Worm (Caenorhabditis elegans) whole organism, L2 larva: Measurements from ENCODE around the gene mif-2.
A peak's percentile ranks its signal among the peaks of the same experiment; 100 is the strongest.

Experiments used
- C34F6.9 ChIP-seq: fragments of 150-350 bp; optimal IDR thresholded peaks from 2 replicates; lab custom pipeline; 2014; ENCODE audit warnings: missing biosample characterization, missing genetic modification characterization
- R02D3.7 ChIP-seq: fragments of 150-350 bp; optimal IDR thresholded peaks from 2 replicates; lab custom pipeline; 2014; ENCODE audit warnings: missing biosample characterization, missing genetic modification characterization
- Y55F3AM.14 ChIP-seq: fragments of 200-800 bp; sonication (Bioruptor generic); optimal IDR thresholded peaks from 2 replicates; lab custom pipeline; 2018; ENCODE audit warnings: mild to moderate bottlenecking, missing genetic modification characterization, missing compliant biosample characterization
- ZK546.5 ChIP-seq: sonication (generic microtip); optimal IDR thresholded peaks from 2 replicates; lab custom pipeline; 2017; ENCODE audit warnings: missing biosample characterization, missing genetic modification characterization
- alr-1 ChIP-seq: fragments of 150-350 bp; optimal IDR thresholded peaks from 2 replicates; lab custom pipeline; 2014; ENCODE audit warnings: missing biosample characterization, missing genetic modification characterization
- ama-1 ChIP-seq: fragments of 150-350 bp; optimal IDR thresholded peaks from 2 replicates; lab custom pipeline; 2018; ENCODE audit warnings: inconsistent platforms
- blmp-1 ChIP-seq: sonication (generic microtip); optimal IDR thresholded peaks from 2 replicates; lab custom pipeline; 2017; ENCODE audit warnings: missing genetic modification characterization, mild to moderate bottlenecking, missing compliant biosample characterization, antibody characterized with exemption, moderate library complexity; ENCODE audit not compliant: insufficient read depth
- ceh-82 ChIP-seq: fragments of 150-350 bp; optimal IDR thresholded peaks from 2 replicates; lab custom pipeline; 2014; ENCODE audit warnings: missing biosample characterization, missing genetic modification characterization
- crh-2 ChIP-seq: sonication (generic microtip); optimal IDR thresholded peaks from 2 replicates; lab custom pipeline; 2017; ENCODE audit warnings: missing biosample characterization, missing genetic modification characterization
- dmd-4 ChIP-seq: sonication (generic microtip); optimal IDR thresholded peaks from 2 replicates; lab custom pipeline; 2017; ENCODE audit warnings: missing biosample characterization, missing genetic modification characterization
- fos-1 ChIP-seq: fragments of 150-350 bp; optimal IDR thresholded peaks from 2 replicates; lab custom pipeline; 2014; ENCODE audit warnings: missing biosample characterization, missing genetic modification characterization
- gmeb-1 ChIP-seq: fragments of 150-350 bp; optimal IDR thresholded peaks from 2 replicates; lab custom pipeline; 2014; ENCODE audit warnings: missing biosample characterization, missing genetic modification characterization
- lin-11 ChIP-seq: fragments of 150-350 bp; sonication (generic microtip); optimal IDR thresholded peaks from 2 replicates; lab custom pipeline; 2014; ENCODE audit warnings: missing biosample characterization, missing genetic modification characterization, inconsistent platforms, mixed read lengths
- lin-13 ChIP-seq: fragments of 150-350 bp; optimal IDR thresholded peaks from 2 replicates; lab custom pipeline; 2014; ENCODE audit warnings: missing biosample characterization, missing genetic modification reagents, missing genetic modification characterization
- lin-39 ChIP-seq: fragments of 150-350 bp; optimal IDR thresholded peaks from 2 replicates; lab custom pipeline; 2014; ENCODE audit warnings: missing biosample characterization, missing genetic modification reagents, missing genetic modification characterization
- mab-5 ChIP-seq: fragments of 150-350 bp; optimal IDR thresholded peaks from 2 replicates; lab custom pipeline; 2014; ENCODE audit warnings: missing biosample characterization, missing genetic modification characterization
- mbf-1 ChIP-seq: sonication (generic microtip); optimal IDR thresholded peaks from 2 replicates; lab custom pipeline; 2017; ENCODE audit warnings: missing biosample characterization, missing genetic modification characterization
- nhr-10 ChIP-seq: sonication (generic microtip); optimal IDR thresholded peaks from 2 replicates; lab custom pipeline; 2017; ENCODE audit warnings: missing biosample characterization, missing genetic modification characterization
- nhr-12 ChIP-seq: fragments of 150-350 bp; optimal IDR thresholded peaks from 2 replicates; lab custom pipeline; 2014; ENCODE audit warnings: missing biosample characterization, missing genetic modification characterization
- nhr-129 ChIP-seq: fragments of 150-350 bp; optimal IDR thresholded peaks from 2 replicates; lab custom pipeline; 2014; ENCODE audit warnings: missing biosample characterization, missing genetic modification characterization
- nhr-23 ChIP-seq: fragments of 150-350 bp; optimal IDR thresholded peaks from 2 replicates; lab custom pipeline; 2014; ENCODE audit warnings: missing biosample characterization, missing genetic modification reagents, missing genetic modification characterization
- nhr-237 ChIP-seq: fragments of 150-350 bp; optimal IDR thresholded peaks from 2 replicates; lab custom pipeline; 2014; ENCODE audit warnings: missing biosample characterization, missing genetic modification characterization
- nhr-25 ChIP-seq: fragments of 150-350 bp; sonication (generic microtip); optimal IDR thresholded peaks from 3 replicates; lab custom pipeline; 2014; ENCODE audit warnings: missing biosample characterization, missing genetic modification characterization
- nhr-6 ChIP-seq: fragments of 150-350 bp; optimal IDR thresholded peaks from 2 replicates; lab custom pipeline; 2014; ENCODE audit warnings: missing biosample characterization, missing genetic modification characterization
- nhr-77 ChIP-seq: fragments of 150-350 bp; optimal IDR thresholded peaks from 2 replicates; lab custom pipeline; 2014; ENCODE audit warnings: missing biosample characterization, missing genetic modification characterization
- sem-4 ChIP-seq: fragments of 150-350 bp; optimal IDR thresholded peaks from 2 replicates; lab custom pipeline; 2014; ENCODE audit warnings: missing biosample characterization, missing genetic modification reagents, missing genetic modification characterization
- skn-1 ChIP-seq: sonication (generic microtip); optimal IDR thresholded peaks from 2 replicates; lab custom pipeline; 2017; ENCODE audit warnings: missing biosample characterization, missing genetic modification characterization
- sma-9 ChIP-seq, 2 experiments: fragments of 150-350 bp in 1 of 2; sonication (generic microtip) in 1 of 2; optimal IDR thresholded peaks; 2 replicates each; lab custom pipeline; 2014 to 2016; ENCODE audit warnings: missing genetic modification characterization in 2 of 2, mild to moderate bottlenecking in 1 of 2, missing biosample characterization in 1 of 2, missing compliant biosample characterization in 1 of 2, missing genetic modification reagents in 1 of 2, moderate library complexity in 1 of 2
- snpc-4 ChIP-seq: fragments of 150-350 bp; optimal IDR thresholded peaks from 2 replicates; lab custom pipeline; 2014; ENCODE audit warnings: missing biosample characterization, missing genetic modification characterization
- unc-39 ChIP-seq: fragments of 150-350 bp; optimal IDR thresholded peaks from 2 replicates; lab custom pipeline; 2014; ENCODE audit warnings: missing biosample characterization, missing genetic modification characterization
- unc-55 ChIP-seq: fragments of 150-350 bp; sonication (generic microtip); optimal IDR thresholded peaks from 3 replicates; lab custom pipeline; 2014; ENCODE audit warnings: missing biosample characterization, missing genetic modification reagents, missing genetic modification characterization
- unc-62 ChIP-seq: fragments of 150-350 bp; optimal IDR thresholded peaks from 2 replicates; lab custom pipeline; 2014; ENCODE audit warnings: missing biosample characterization, missing genetic modification reagents, missing genetic modification characterization
- zag-1 ChIP-seq: fragments of 150-350 bp; optimal IDR thresholded peaks from 2 replicates; lab custom pipeline; 2014; ENCODE audit warnings: missing biosample characterization, missing genetic modification characterization
- ztf-11 ChIP-seq: sonication (generic microtip); optimal IDR thresholded peaks from 2 replicates; lab custom pipeline; 2017; ENCODE audit warnings: missing biosample characterization, missing genetic modification characterization
- ztf-4 ChIP-seq: fragments of 150-350 bp; optimal IDR thresholded peaks from 2 replicates; lab custom pipeline; 2014; ENCODE audit warnings: missing biosample characterization, missing genetic modification characterization

Gene mif-2

DNA sequence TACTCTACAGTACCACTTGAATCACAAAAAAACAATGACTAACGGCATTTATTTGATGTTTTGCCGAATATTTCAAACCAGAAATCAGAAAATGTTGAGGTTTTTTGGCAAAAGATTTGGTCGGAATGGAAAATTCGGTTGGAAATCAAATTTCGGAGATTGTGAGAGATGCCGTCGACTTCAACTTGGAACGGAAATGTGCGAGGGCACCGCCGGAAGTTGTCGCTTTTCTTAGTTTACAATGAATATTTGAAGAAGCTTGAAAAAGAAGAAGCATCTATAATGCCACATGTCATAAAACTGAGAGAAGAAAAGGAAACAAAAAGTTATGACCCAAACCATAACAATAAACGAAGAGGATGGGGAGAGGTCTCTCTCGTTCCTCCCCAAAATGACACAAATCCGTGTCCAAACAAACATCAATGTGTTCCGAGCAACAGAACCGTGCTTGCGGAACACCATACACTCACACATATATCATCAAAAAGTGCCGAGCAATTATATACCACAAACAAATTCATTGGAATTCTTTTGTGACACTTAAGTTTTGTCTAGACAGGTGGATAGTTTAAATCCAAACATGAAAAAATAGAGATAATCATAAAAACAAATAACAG is 12.4 kb upstream of the mif-2 start:
- TF ChIP-seq unc-55 (GFP tag; lab: Kevin White, UChicago) (no peak), snpc-4 (tag; lab: Kevin White, UChicago) (no peak), gmeb-1 (no peak), nhr-129 (tag; lab: Kevin White, UChicago) (no peak), nhr-12 (no peak), sem-4 (tag; lab: Kevin White, UChicago) (peak; percentile 31), nhr-237 (no peak), sma-9 (GFP tag; optimal IDR thresholded peaks at IDR 0.05; lab: Kevin White, UChicago) (peak; percentile 14), sma-9 (tag; optimal IDR thresholded peaks at IDR 0.05; lab: Kevin White, UChicago) (no peak), C34F6.9 (tag; lab: Kevin White, UChicago) (no peak), fos-1 (tag; lab: Kevin White, UChicago) (no peak), dmd-4 (tag; lab: Kevin White, UChicago) (no peak), nhr-77 (tag; lab: Kevin White, UChicago) (no peak), ZK546.5 (tag; lab: Kevin White, UChicago) (no peak), unc-62 (no peak), zag-1 (tag; lab: Kevin White, UChicago) (no peak), Y55F3AM.14 (GFP tag; lab: Kevin White, UChicago) (no peak), ztf-4 (tag; lab: Kevin White, UChicago) (no peak), crh-2 (tag; lab: Kevin White, UChicago) (peak; percentile 6), alr-1 (tag; lab: Kevin White, UChicago) (no peak), nhr-10 (tag; lab: Kevin White, UChicago) (no peak), lin-39 (tag; lab: Kevin White, UChicago) (no peak)

DNA sequence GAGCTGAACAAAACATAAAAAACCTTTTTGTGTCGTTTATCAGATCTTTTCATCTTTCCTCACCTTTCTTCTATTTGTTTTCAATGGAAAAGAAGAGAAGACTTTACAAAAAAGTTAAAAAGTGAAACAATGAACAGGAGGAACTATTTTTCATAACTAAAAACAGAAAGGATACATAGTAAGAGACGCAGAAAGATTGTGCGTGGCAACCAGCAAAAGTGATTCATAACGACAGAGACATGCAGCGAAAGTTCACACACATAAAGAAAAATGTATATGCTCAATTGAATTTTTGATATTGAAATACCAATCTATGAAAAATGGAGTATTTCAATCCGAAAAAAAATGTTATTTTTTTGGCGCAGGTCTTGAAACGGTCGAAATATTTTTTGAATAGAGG is 11.6 kb upstream of the mif-2 start:
- no peak for TF ChIP-seq dmd-4 (tag; lab: Kevin White, UChicago)
- TF ChIP-seq lin-39 (tag; lab: Kevin White, UChicago), result no peak
- peak; percentile 34 for TF ChIP-seq blmp-1 (tag; lab: Kevin White, UChicago)
- no peak for TF ChIP-seq lin-13
- TF ChIP-seq fos-1 (tag; lab: Kevin White, UChicago), result peak; percentile 31
- no peak for TF ChIP-seq nhr-23 (tag; lab: Kevin White, UChicago)
- peak; percentile 7 for TF ChIP-seq crh-2 (tag; lab: Kevin White, UChicago)
- TF ChIP-seq ceh-82 (tag; lab: Kevin White, UChicago), result no peak

DNA sequence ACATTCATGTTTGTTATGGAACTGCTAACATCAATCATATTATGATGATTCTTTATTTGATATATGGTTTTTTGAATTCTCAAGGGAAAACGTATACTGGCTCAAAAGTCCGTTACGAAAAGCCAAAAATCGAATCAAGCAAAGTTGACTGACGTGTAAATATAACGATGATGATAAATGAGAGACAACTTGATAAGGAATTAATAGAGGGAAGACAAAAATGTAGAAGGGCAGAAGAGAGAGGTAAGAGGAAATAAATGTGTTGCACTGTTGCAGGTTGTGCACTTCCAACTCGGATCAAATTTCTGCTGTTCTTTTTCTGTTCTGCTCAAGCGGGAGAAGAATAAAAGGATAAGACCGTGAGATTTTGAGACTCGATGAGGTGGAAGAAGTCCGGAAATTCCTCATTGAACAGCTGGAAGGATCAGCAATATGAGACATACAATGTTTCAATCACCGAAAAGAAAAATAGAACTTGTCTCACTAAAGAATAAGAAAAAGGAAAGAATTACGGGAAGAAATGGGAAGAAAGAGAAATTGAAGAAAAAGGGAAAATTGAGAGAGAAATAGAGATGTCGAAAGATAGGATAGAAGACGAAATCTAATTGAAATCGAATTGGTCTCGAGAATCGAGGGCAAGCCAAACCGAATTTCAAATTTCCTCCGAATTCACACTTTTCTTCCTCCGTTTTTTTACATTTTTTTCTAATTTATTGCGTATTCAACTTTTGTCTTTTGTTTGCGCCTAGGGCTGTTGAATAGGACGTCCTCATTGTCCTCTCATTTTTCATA is 8.0 kb upstream of the mif-2 start:
- TF ChIP-seq nhr-6 (tag; lab: Kevin White, UChicago) (no peak), sem-4 (tag; lab: Kevin White, UChicago) (peak; percentile 68), blmp-1 (tag; lab: Kevin White, UChicago) (peak; percentile 78), mab-5 (tag; lab: Kevin White, UChicago) (no peak), sma-9 (GFP tag; optimal IDR thresholded peaks at IDR 0.05; lab: Kevin White, UChicago) (peak; percentile 25), sma-9 (tag; optimal IDR thresholded peaks at IDR 0.05; lab: Kevin White, UChicago) (no peak), nhr-12 (no peak), C34F6.9 (tag; lab: Kevin White, UChicago) (peak; percentile 27), zag-1 (tag; lab: Kevin White, UChicago) (peak; percentile 30), alr-1 (tag; lab: Kevin White, UChicago) (no peak), crh-2 (tag; lab: Kevin White, UChicago) (peak; percentile 12), skn-1 (no peak), fos-1 (tag; lab: Kevin White, UChicago) (peak; percentile 83)

DNA sequence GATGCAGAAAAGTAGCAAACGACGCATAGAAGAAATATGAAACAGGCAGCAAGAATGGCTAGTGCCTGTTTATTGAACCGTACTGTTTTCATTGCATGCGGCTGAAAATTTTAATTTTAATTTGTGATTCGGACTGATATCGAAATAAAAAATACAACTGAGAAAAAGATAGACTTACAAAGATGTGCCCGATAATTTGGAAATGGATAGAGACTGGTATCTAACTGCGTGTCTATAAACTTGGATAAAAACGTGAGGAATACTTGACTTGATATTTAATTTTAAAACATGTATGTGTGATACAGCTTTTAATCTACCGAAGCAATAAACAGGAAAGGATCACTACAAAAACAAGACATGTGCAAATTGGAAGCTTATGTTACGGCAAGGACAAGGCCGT is 7.1 kb upstream of the mif-2 start, which contains the start of gene mans-2:
Gene mans-2, minus strand, starts transcription at position 101 of the 400 bp plus-strand sequence.
- TF ChIP-seq ZK546.5 (tag; lab: Kevin White, UChicago), result no peak
- no peak for TF ChIP-seq snpc-4 (tag; lab: Kevin White, UChicago)
- TF ChIP-seq nhr-6 (tag; lab: Kevin White, UChicago), result no peak
- no peak for TF ChIP-seq nhr-77 (tag; lab: Kevin White, UChicago)
- no peak for TF ChIP-seq ztf-11 (tag; lab: Kevin White, UChicago)
- TF ChIP-seq unc-62, result no peak
- TF ChIP-seq lin-39 (tag; lab: Kevin White, UChicago), result no peak
- no peak for TF ChIP-seq crh-2 (tag; lab: Kevin White, UChicago)
- TF ChIP-seq mbf-1 (tag; lab: Kevin White, UChicago), result no peak
- no peak for TF ChIP-seq lin-11
- TF ChIP-seq zag-1 (tag; lab: Kevin White, UChicago), result no peak
- TF ChIP-seq lin-13, result no peak
- TF ChIP-seq R02D3.7 (tag; lab: Kevin White, UChicago), result no peak
- TF ChIP-seq mab-5 (tag; lab: Kevin White, UChicago), result no peak
- TF ChIP-seq unc-39 (tag; lab: Kevin White, UChicago), result no peak
- TF ChIP-seq ceh-82 (tag; lab: Kevin White, UChicago), result no peak
- TF ChIP-seq ama-1 (lab: Kevin White, UChicago), result no peak
- no peak for TF ChIP-seq nhr-25 (tag; lab: Kevin White, UChicago)
